Fruit fly (Drosophila melanogaster) whole organism, embryonic: ENCODE data around the gene CG8319.

Experiments used
- B-H1 ChIP-seq: fragments of 200-800 bp; sonication (Bioruptor generic); IDR thresholded peaks from 3 replicates; pipeline ENCODE4 v1.3.6; 2022; ENCODE audit warnings: missing biosample characterization, missing genetic modification characterization
- Bgb ChIP-seq: fragments of 200-800 bp; sonication (Bioruptor generic); IDR thresholded peaks from 2 replicates; pipeline ENCODE4 v1.3.6; 2022; ENCODE audit warnings: missing biosample characterization, missing genetic modification characterization; ENCODE audit not compliant: partially characterized antibody
- CG10274 ChIP-seq: fragments of 200-800 bp; sonication (Bioruptor generic); optimal IDR thresholded peaks from 3 replicates; lab custom pipeline; 2017; ENCODE audit warnings: missing biosample characterization, mild to moderate bottlenecking, missing genetic modification characterization
- CG10366 ChIP-seq: fragments of 200-800 bp; sonication (Bioruptor generic); IDR thresholded peaks from 2 replicates; pipeline ENCODE4 v1.3.6; 2022; ENCODE audit warnings: missing biosample characterization, missing genetic modification characterization
- CG10959 ChIP-seq: fragments of 200-800 bp; sonication (Bioruptor generic); IDR thresholded peaks from 2 replicates; pipeline ENCODE4 v1.3.6; 2022; ENCODE audit warnings: missing biosample characterization, missing genetic modification characterization
- CG11504 ChIP-seq: fragments of 200-800 bp; sonication (Bioruptor generic); optimal IDR thresholded peaks from 3 replicates; lab custom pipeline; 2019; ENCODE audit warnings: missing biosample characterization, mild to moderate bottlenecking, missing genetic modification characterization, moderate library complexity
- CG13296 ChIP-seq: fragments of 200-800 bp; sonication (Bioruptor generic); optimal IDR thresholded peaks from 3 replicates; lab custom pipeline; 2018; ENCODE audit warnings: missing biosample characterization, mild to moderate bottlenecking, missing genetic modification characterization
- CG14965 ChIP-seq: fragments of 200-800 bp; sonication (Bioruptor generic); optimal IDR thresholded peaks from 2 replicates; lab custom pipeline; 2016; ENCODE audit warnings: missing biosample characterization, missing genetic modification characterization, borderline replicate concordance
- CG15011 ChIP-seq: fragments of 200-800 bp; sonication (Bioruptor generic); optimal IDR thresholded peaks from 3 replicates; lab custom pipeline; 2018; ENCODE audit warnings: missing biosample characterization, mild to moderate bottlenecking, missing genetic modification characterization
- CG1647 ChIP-seq: fragments of 200-800 bp; sonication (Bioruptor generic); optimal IDR thresholded peaks from 3 replicates; lab custom pipeline; 2016; ENCODE audit warnings: missing biosample characterization, missing genetic modification characterization
- CG3065 ChIP-seq: fragments of 200-800 bp; sonication (Bioruptor generic); optimal IDR thresholded peaks from 2 replicates; lab custom pipeline; 2016; ENCODE audit warnings: missing biosample characterization, missing genetic modification characterization
- CG31441 ChIP-seq: fragments of 200-800 bp; sonication (Bioruptor generic); IDR thresholded peaks from 2 replicates; pipeline ENCODE4 v1.3.6; 2022; ENCODE audit warnings: missing biosample characterization, missing genetic modification characterization
- CG43689 ChIP-seq: fragments of 200-800 bp; sonication (Bioruptor generic); IDR thresholded peaks from 2 replicates; pipeline ENCODE4 v1.3.6; 2022; ENCODE audit warnings: missing biosample characterization, missing genetic modification characterization
- CG4707 ChIP-seq: fragments of 200-800 bp; sonication (Bioruptor generic); optimal IDR thresholded peaks from 2 replicates; lab custom pipeline; 2018; ENCODE audit warnings: missing biosample characterization, mild to moderate bottlenecking, missing genetic modification characterization, moderate library complexity
- CG4730 ChIP-seq: fragments of 200-800 bp; sonication (Bioruptor generic); IDR thresholded peaks from 2 replicates; pipeline ENCODE4 v1.3.6; 2022; ENCODE audit warnings: missing biosample characterization, missing genetic modification characterization
- CG7556 ChIP-seq: fragments of 200-800 bp; sonication (Bioruptor generic); optimal IDR thresholded peaks from 2 replicates; lab custom pipeline; 2017; ENCODE audit warnings: missing biosample characterization, mild to moderate bottlenecking, missing genetic modification characterization
- CG8290 ChIP-seq, 3 experiments: fragments of 200-800 bp; sonication (Bioruptor generic); optimal IDR thresholded peaks; 2 replicates each; lab custom pipeline; 2016 to 2019; ENCODE audit warnings: missing biosample characterization in 3 of 3, missing genetic modification characterization in 3 of 3, mild to moderate bottlenecking in 2 of 3, moderate library complexity in 1 of 3
- CkIIα-i1 ChIP-seq: fragments of 200-800 bp; sonication (Bioruptor generic); IDR thresholded peaks from 2 replicates; pipeline ENCODE4 v1.3.6; 2022; ENCODE audit warnings: missing biosample characterization, missing genetic modification characterization
- CoRest ChIP-seq: fragments of 200-800 bp; sonication (Bioruptor generic); optimal IDR thresholded peaks from 3 replicates; lab custom pipeline; 2018; ENCODE audit warnings: missing biosample characterization, mild to moderate bottlenecking, missing genetic modification characterization, moderate library complexity
- Dip2 ChIP-seq: fragments of 200-800 bp; sonication (Bioruptor generic); IDR thresholded peaks from 2 replicates; pipeline ENCODE4 v1.3.6; 2022; ENCODE audit warnings: missing biosample characterization, missing genetic modification characterization
- Dll ChIP-seq: fragments of 200-800 bp; sonication (Bioruptor generic); IDR thresholded peaks from 4 replicates; pipeline ENCODE4 v1.3.6; 2022; ENCODE audit warnings: missing biosample characterization, missing genetic modification characterization; ENCODE audit not compliant: partially characterized antibody
- H15 ChIP-seq: fragments of 200-800 bp; sonication (Bioruptor generic); IDR thresholded peaks from 3 replicates; pipeline ENCODE4 v1.3.6; 2022; ENCODE audit warnings: missing biosample characterization, missing genetic modification characterization
- HLHmδ ChIP-seq: fragments of 200-800 bp; sonication (Bioruptor generic); optimal IDR thresholded peaks from 2 replicates; lab custom pipeline; 2018; ENCODE audit warnings: missing biosample characterization, mild to moderate bottlenecking, missing genetic modification characterization, moderate library complexity
- Hsf ChIP-seq: fragments of 200-800 bp; sonication (Bioruptor generic); optimal IDR thresholded peaks from 3 replicates; lab custom pipeline; 2016; ENCODE audit warnings: missing biosample characterization, missing genetic modification characterization
- Oaz ChIP-seq: fragments of 200-800 bp; sonication (Bioruptor generic); IDR thresholded peaks from 2 replicates; pipeline ENCODE4 v1.3.6; 2022; ENCODE audit warnings: missing biosample characterization, missing genetic modification characterization
- Oli ChIP-seq: fragments of 200-800 bp; sonication (Bioruptor generic); optimal IDR thresholded peaks from 2 replicates; lab custom pipeline; 2018; ENCODE audit warnings: missing biosample characterization, mild to moderate bottlenecking, missing genetic modification characterization, moderate library complexity
- Ravus ChIP-seq: fragments of 200-800 bp; sonication (Bioruptor generic); IDR thresholded peaks from 2 replicates; pipeline ENCODE4 v1.3.6; 2022; ENCODE audit warnings: missing biosample characterization, missing genetic modification characterization
- Rx ChIP-seq: fragments of 200-800 bp; sonication (Bioruptor generic); IDR thresholded peaks from 2 replicates; pipeline ENCODE4 v1.3.6; 2022; ENCODE audit warnings: missing biosample characterization, missing genetic modification characterization
- Scr ChIP-seq: fragments of 200-800 bp; sonication (Bioruptor generic); IDR thresholded peaks from 2 replicates; pipeline ENCODE4 v1.3.6; 2022; ENCODE audit warnings: missing biosample characterization, missing genetic modification characterization; ENCODE audit not compliant: partially characterized antibody
- Sox100B ChIP-seq: fragments of 200-800 bp; sonication (Bioruptor generic); optimal IDR thresholded peaks from 3 replicates; lab custom pipeline; 2018; ENCODE audit warnings: missing biosample characterization, mild to moderate bottlenecking, missing genetic modification characterization
- Taf1 ChIP-seq: fragments of 200-800 bp; sonication (Bioruptor generic); IDR thresholded peaks from 2 replicates; pipeline ENCODE4 v1.3.6; 2022; ENCODE audit warnings: missing biosample characterization, missing genetic modification characterization
- cad ChIP-seq: fragments of >200 bp; optimal IDR thresholded peaks from 2 replicates; lab custom pipeline; 2017; ENCODE audit warnings: missing biosample characterization, missing genetic modification characterization
- cas ChIP-seq: fragments of 200-800 bp; sonication (Bioruptor generic); IDR thresholded peaks from 2 replicates; pipeline ENCODE4 v1.3.6; 2022; ENCODE audit warnings: missing biosample characterization, missing genetic modification characterization
- cato ChIP-seq: fragments of 200-800 bp; sonication (Bioruptor generic); optimal IDR thresholded peaks from 2 replicates; lab custom pipeline; 2016; ENCODE audit warnings: missing biosample characterization, missing genetic modification characterization, borderline replicate concordance
- caup ChIP-seq: fragments of 200-800 bp; sonication (Bioruptor generic); optimal IDR thresholded peaks from 3 replicates; lab custom pipeline; 2017; ENCODE audit warnings: missing biosample characterization, mild to moderate bottlenecking, missing genetic modification characterization, moderate library complexity; ENCODE audit not compliant: severe bottlenecking
- chif ChIP-seq, 2 experiments: fragments of 200-800 bp; sonication (Bioruptor generic); optimal IDR thresholded peaks; 3 replicates each; lab custom pipeline; 2016; ENCODE audit warnings: missing biosample characterization in 2 of 2, missing genetic modification characterization in 2 of 2
- dan ChIP-seq: fragments of 200-800 bp; sonication (Bioruptor generic); IDR thresholded peaks from 2 replicates; pipeline ENCODE4 v1.3.6; 2022; ENCODE audit warnings: missing biosample characterization, missing genetic modification characterization
- ems ChIP-seq: fragments of 200-800 bp; sonication (Bioruptor generic); optimal IDR thresholded peaks from 3 replicates; lab custom pipeline; 2016; ENCODE audit warnings: missing biosample characterization, missing genetic modification characterization
- ham ChIP-seq: fragments of 200-800 bp; sonication (Bioruptor generic); IDR thresholded peaks from 2 replicates; pipeline ENCODE4 v1.3.6; 2022; ENCODE audit warnings: missing biosample characterization, missing genetic modification characterization
- ind ChIP-seq: fragments of 200-800 bp; sonication (Bioruptor generic); optimal IDR thresholded peaks from 3 replicates; lab custom pipeline; 2016; ENCODE audit warnings: missing biosample characterization, missing genetic modification characterization
- jing ChIP-seq: fragments of 200-800 bp; sonication (Bioruptor generic); optimal IDR thresholded peaks from 2 replicates; lab custom pipeline; 2018; ENCODE audit warnings: missing biosample characterization, mild to moderate bottlenecking, missing genetic modification characterization
- lilli ChIP-seq: fragments of 200-800 bp; sonication (Bioruptor generic); optimal IDR thresholded peaks from 3 replicates; lab custom pipeline; 2016; ENCODE audit warnings: missing biosample characterization, missing genetic modification characterization
- mam ChIP-seq: fragments of 200-800 bp; sonication (Bioruptor generic); optimal IDR thresholded peaks from 3 replicates; lab custom pipeline; 2016; ENCODE audit warnings: missing biosample characterization, missing genetic modification characterization
- pnt ChIP-seq: fragments of 200-800 bp; sonication (Bioruptor generic); optimal IDR thresholded peaks from 3 replicates; lab custom pipeline; 2016; ENCODE audit warnings: missing biosample characterization, missing genetic modification characterization
- psq ChIP-seq: fragments of 200-800 bp; sonication (Bioruptor generic); optimal IDR thresholded peaks from 2 replicates; lab custom pipeline; 2017; ENCODE audit warnings: missing biosample characterization, missing genetic modification characterization
- sob ChIP-seq: fragments of 200-800 bp; sonication (Bioruptor generic); IDR thresholded peaks from 2 replicates; pipeline ENCODE4 v1.3.6; 2022; ENCODE audit warnings: missing biosample characterization, missing genetic modification characterization
- sug ChIP-seq: fragments of 200-800 bp; optimal IDR thresholded peaks from 2 replicates; lab custom pipeline; 2019; ENCODE audit warnings: missing biosample characterization, mild to moderate bottlenecking, missing genetic modification characterization, moderate library complexity
- twi ChIP-seq: fragments of 200-800 bp; optimal IDR thresholded peaks from 2 replicates; lab custom pipeline; 2019; ENCODE audit warnings: missing biosample characterization, mild to moderate bottlenecking, missing genetic modification characterization, moderate library complexity
- wor ChIP-seq: fragments of 200-800 bp; sonication (Bioruptor generic); IDR thresholded peaks from 2 replicates; pipeline ENCODE4 v1.3.6; 2022; ENCODE audit warnings: missing biosample characterization, missing genetic modification characterization

CG8319 gene

dm6 chr3R:9577382-9578137, 49.6 kb upstream of the CG8319 start, which contains the start of the genes Kap-alpha3 and Son (continued):
- TF ChIP-seq CG15011 (GFP tag; lab: Kevin White, UChicago) (peak; percentile 93), CG3065 (GFP tag; lab: Kevin White, UChicago) (peak; percentile 83), lilli (GFP tag; lab: Kevin White, UChicago) (peak; percentile 94), CoRest (peak; percentile 92), CG43689 (peak; percentile 70), CG7556 (GFP tag; lab: Kevin White, UChicago) (peak; percentile 86), CG31441 (peak; percentile 90), ems (peak; percentile 93), HLHmδ (GFP tag; lab: Kevin White, UChicago) (peak; percentile 97), H15 (peak; percentile 92), jing (peak; percentile 69), mam (GFP tag; lab: Kevin White, UChicago) (peak; percentile 95), CG1647 (peak; percentile 91), Bgb (GFP tag; lab: Robert Waterston, UW) (peak; percentile 78), cas (GFP tag; lab: Robert Waterston, UW) (peak; percentile 70; the same call in 1 of the 2 replicates), CG4730 (GFP tag; lab: Robert Waterston, UW) (peak; percentile 82), CG10366 (GFP tag; lab: Robert Waterston, UW) (peak; percentile 85), Dip2 (GFP tag; lab: Robert Waterston, UW) (no peak), cad (GFP tag; lab: Kevin White, UChicago) (no peak), Scr (GFP tag; lab: Robert Waterston, UW) (peak; percentile 91), psq (GFP tag; lab: Kevin White, UChicago) (peak; percentile 79), sob (peak; percentile 93), pnt (GFP tag; lab: Kevin White, UChicago) (peak; percentile 90), Hsf (GFP tag; lab: Kevin White, UChicago) (peak; percentile 95), CG10274 (GFP tag; lab: Kevin White, UChicago) (peak; percentile 88), CG11504 (tag; lab: Kevin White, UChicago) (peak; percentile 87), cato (GFP tag; lab: Kevin White, UChicago) (peak; percentile 90), sug (tag; lab: Kevin White, UChicago) (peak; percentile 95), ind (GFP tag; lab: Kevin White, UChicago) (peak; percentile 90), chif (GFP tag; optimal IDR thresholded peaks at IDR 0.05; lab: Kevin White, UChicago) (peak; percentile 91 to 95), Sox100B (GFP tag; lab: Kevin White, UChicago) (peak; percentile 95), Dll (peak; percentile 94), CkIIα-i1 (GFP tag; lab: Robert Waterston, UW) (no peak), CG13296 (GFP tag; lab: Kevin White, UChicago) (peak; percentile 97), dan (GFP tag; lab: Robert Waterston, UW) (no peak), CG4707 (GFP tag; lab: Kevin White, UChicago) (peak; percentile 91), Taf1 (peak; percentile 60; the same call in 1 of the 2 replicates), CG10959 (GFP tag; lab: Robert Waterston, UW) (peak; percentile 78), Oli (tag; lab: Kevin White, UChicago) (peak; percentile 84), Oaz (GFP tag; lab: Robert Waterston, UW) (peak; percentile 74), B-H1 (GFP tag; lab: Robert Waterston, UW) (peak; percentile 74), CG14965 (GFP tag; lab: Kevin White, UChicago) (peak; percentile 62), twi (tag; lab: Kevin White, UChicago) (peak; percentile 90), Ravus (GFP tag; lab: Robert Waterston, UW) (peak; percentile 43), ham (peak; percentile 63; the same call in 1 of the 2 replicates), caup (GFP tag; lab: Kevin White, UChicago) (peak; percentile 96), CG8290 (GFP tag; optimal IDR thresholded peaks at IDR 0.05; lab: Kevin White, UChicago) (peak; percentile 79), CG8290 (tag; optimal IDR thresholded peaks at IDR 0.05; lab: Kevin White, UChicago) (peak; percentile 79 to 95), wor (peak; percentile 72), Rx (GFP tag; lab: Robert Waterston, UW) (peak; percentile 87)
